Fruit fly (Drosophila melanogaster) whole organism, embryonic: ENCODE measurements around the gene CG10738.

Experiments used
- CG11085 ChIP-seq: fragments of 200-800 bp; sonication (Bioruptor generic); IDR thresholded peaks from 2 replicates; pipeline ENCODE4 v1.3.6; 2022; ENCODE audit warnings: missing biosample characterization, missing genetic modification characterization
- CG11504 ChIP-seq: fragments of 200-800 bp; sonication (Bioruptor generic); optimal IDR thresholded peaks from 3 replicates; lab custom pipeline; 2019; ENCODE audit warnings: missing biosample characterization, mild to moderate bottlenecking, missing genetic modification characterization, moderate library complexity
- CG12071 ChIP-seq: fragments of 200-800 bp; sonication (Bioruptor generic); optimal IDR thresholded peaks from 3 replicates; lab custom pipeline; 2018; ENCODE audit warnings: missing biosample characterization, mild to moderate bottlenecking, missing genetic modification characterization
- CG17359 ChIP-seq: fragments of 200-800 bp; sonication (Bioruptor generic); optimal IDR thresholded peaks from 3 replicates; lab custom pipeline; 2018; ENCODE audit warnings: missing biosample characterization, mild to moderate bottlenecking, missing genetic modification characterization, moderate library complexity
- CG18619 ChIP-seq: fragments of 200-800 bp; sonication (Bioruptor generic); optimal IDR thresholded peaks from 3 replicates; lab custom pipeline; 2017; ENCODE audit warnings: missing biosample characterization, mild to moderate bottlenecking, missing genetic modification characterization
- CG2120 ChIP-seq: fragments of 200-800 bp; sonication (Bioruptor generic); optimal IDR thresholded peaks from 3 replicates; lab custom pipeline; 2016; ENCODE audit warnings: missing biosample characterization, missing genetic modification characterization
- CG34224 ChIP-seq: fragments of 200-800 bp; sonication (Bioruptor generic); IDR thresholded peaks from 3 replicates; pipeline ENCODE4 v1.3.6; 2022; ENCODE audit warnings: missing biosample characterization, missing genetic modification characterization; ENCODE audit not compliant: partially characterized antibody
- CG3726 ChIP-seq: fragments of 200-800 bp; sonication (Bioruptor generic); IDR thresholded peaks from 3 replicates; pipeline ENCODE4, ENCODE4 v1.3.6; 2022; ENCODE audit warnings: missing biosample characterization, missing genetic modification characterization
- CG4282 ChIP-seq: fragments of 200-800 bp; sonication (Bioruptor generic); optimal IDR thresholded peaks from 2 replicates; lab custom pipeline; 2016; ENCODE audit warnings: missing biosample characterization, missing genetic modification characterization
- CG4328 ChIP-seq: fragments of 200-800 bp; sonication (Bioruptor generic); optimal IDR thresholded peaks from 3 replicates; lab custom pipeline; 2017; ENCODE audit warnings: missing biosample characterization, missing genetic modification reagents, missing genetic modification characterization
- CG4730 ChIP-seq: fragments of 200-800 bp; sonication (Bioruptor generic); IDR thresholded peaks from 2 replicates; pipeline ENCODE4 v1.3.6; 2022; ENCODE audit warnings: missing biosample characterization, missing genetic modification characterization
- CG4854 ChIP-seq: fragments of 200-800 bp; sonication (Bioruptor generic); optimal IDR thresholded peaks from 2 replicates; lab custom pipeline; 2016; ENCODE audit warnings: missing biosample characterization, missing genetic modification characterization, inconsistent platforms
- CG6689 ChIP-seq: fragments of 200-800 bp; sonication (Bioruptor generic); IDR thresholded peaks from 2 replicates; pipeline ENCODE4 v1.3.6; 2022; ENCODE audit warnings: missing biosample characterization, missing genetic modification characterization
- D ChIP-seq, 2 experiments: fragments of 200-800 bp in 1 of 2; fragments of >200 bp in 1 of 2; sonication (Bioruptor generic) in 1 of 2; optimal IDR thresholded peaks; 2 replicates in 1 of 2; 3 replicates in 1 of 2; lab custom pipeline; 2017; ENCODE audit warnings: mild to moderate bottlenecking in 1 of 2, missing biosample characterization in 1 of 2, missing genetic modification characterization in 1 of 2, missing genetic modification reagents in 1 of 2
- Dek ChIP-seq: fragments of 200-800 bp; sonication (Bioruptor generic); optimal IDR thresholded peaks from 3 replicates; lab custom pipeline; 2019; ENCODE audit warnings: missing biosample characterization, mild to moderate bottlenecking, missing genetic modification characterization, moderate library complexity
- Doc2 ChIP-seq: fragments of 200-800 bp; sonication (Bioruptor generic); IDR thresholded peaks from 2 replicates; pipeline ENCODE4 v1.3.6; 2022; ENCODE audit warnings: missing biosample characterization, missing genetic modification characterization
- Fer1 ChIP-seq: fragments of 200-800 bp; sonication (Bioruptor generic); optimal IDR thresholded peaks from 2 replicates; lab custom pipeline; 2017; ENCODE audit warnings: missing biosample characterization, mild to moderate bottlenecking, missing genetic modification characterization
- H2.0 ChIP-seq: fragments of 200-800 bp; sonication (Bioruptor generic); IDR thresholded peaks from 2 replicates; pipeline ENCODE4 v1.3.6; 2022; ENCODE audit warnings: missing biosample characterization, missing genetic modification characterization
- HLH3B ChIP-seq: fragments of 200-800 bp; sonication (Bioruptor generic); IDR thresholded peaks from 2 replicates; pipeline ENCODE4 v1.3.6; 2022; ENCODE audit warnings: missing biosample characterization, missing genetic modification characterization
- HLHmδ ChIP-seq: fragments of 200-800 bp; sonication (Bioruptor generic); optimal IDR thresholded peaks from 2 replicates; lab custom pipeline; 2018; ENCODE audit warnings: missing biosample characterization, mild to moderate bottlenecking, missing genetic modification characterization, moderate library complexity
- Hand ChIP-seq: fragments of 200-800 bp; sonication (Bioruptor generic); optimal IDR thresholded peaks from 2 replicates; lab custom pipeline; 2017; ENCODE audit warnings: mild to moderate bottlenecking, missing biosample characterization, missing genetic modification reagents, missing genetic modification characterization
- Hmx ChIP-seq: fragments of 200-800 bp; sonication (Bioruptor generic); optimal IDR thresholded peaks from 2 replicates; lab custom pipeline; 2016; ENCODE audit warnings: missing biosample characterization, missing genetic modification characterization
- Lpt ChIP-seq: fragments of >200 bp; optimal IDR thresholded peaks from 2 replicates; lab custom pipeline; 2018; ENCODE audit warnings: missing biosample characterization, missing genetic modification characterization
- NC2β ChIP-seq: fragments of 200-800 bp; sonication (Bioruptor generic); optimal IDR thresholded peaks from 2 replicates; lab custom pipeline; 2016; ENCODE audit warnings: missing biosample characterization, missing genetic modification characterization
- Nf-YA ChIP-seq: fragments of 200-800 bp; sonication (Bioruptor generic); IDR thresholded peaks from 2 replicates; pipeline ENCODE4 v1.3.6; 2022; ENCODE audit warnings: missing biosample characterization, missing genetic modification characterization
- Pdp1 ChIP-seq, 2 experiments: fragments of 200-800 bp; sonication (Bioruptor generic); optimal IDR thresholded peaks; 3 replicates each; lab custom pipeline; 2016; ENCODE audit warnings: missing biosample characterization in 2 of 2, missing genetic modification characterization in 2 of 2, mild to moderate bottlenecking in 1 of 2, moderate library complexity in 1 of 2
- Ssrp ChIP-seq: fragments of 200-800 bp; sonication (Bioruptor generic); optimal IDR thresholded peaks from 2 replicates; lab custom pipeline; 2018; ENCODE audit warnings: missing biosample characterization, mild to moderate bottlenecking, missing genetic modification characterization, moderate library complexity
- bab2 ChIP-seq: fragments of 200-800 bp; sonication (Bioruptor generic); optimal IDR thresholded peaks from 2 replicates; lab custom pipeline; 2016; ENCODE audit warnings: missing biosample characterization, missing genetic modification characterization
- chif ChIP-seq, 2 experiments: fragments of 200-800 bp; sonication (Bioruptor generic); optimal IDR thresholded peaks; 3 replicates each; lab custom pipeline; 2016; ENCODE audit warnings: missing biosample characterization in 2 of 2, missing genetic modification characterization in 2 of 2
- chn ChIP-seq: fragments of 200-800 bp; sonication (Bioruptor generic); optimal IDR thresholded peaks from 2 replicates; lab custom pipeline; 2016; ENCODE audit warnings: missing biosample characterization, missing genetic modification characterization
- cwo ChIP-seq: fragments of 200-800 bp; sonication (Bioruptor generic); optimal IDR thresholded peaks from 3 replicates; lab custom pipeline; 2017; ENCODE audit warnings: missing biosample characterization, missing genetic modification characterization, mild to moderate bottlenecking, moderate library complexity, missing genetic modification reagents
- da ChIP-seq: fragments of 200-800 bp; sonication (Bioruptor generic); optimal IDR thresholded peaks from 2 replicates; lab custom pipeline; 2016; ENCODE audit warnings: missing biosample characterization, missing genetic modification characterization
- dmrt11E ChIP-seq: fragments of 200-800 bp; sonication (Bioruptor generic); optimal IDR thresholded peaks from 3 replicates; lab custom pipeline; 2018; ENCODE audit warnings: missing biosample characterization, mild to moderate bottlenecking, missing genetic modification characterization, moderate library complexity
- gcm2 ChIP-seq: fragments of 200-800 bp; sonication (Bioruptor generic); optimal IDR thresholded peaks from 2 replicates; lab custom pipeline; 2016; ENCODE audit warnings: missing biosample characterization, missing genetic modification characterization
- gro ChIP-seq: fragments of 200-800 bp; sonication (Bioruptor generic); optimal IDR thresholded peaks from 2 replicates; lab custom pipeline; 2016; ENCODE audit warnings: missing biosample characterization, missing genetic modification characterization
- h ChIP-seq: fragments of >200 bp; optimal IDR thresholded peaks from 2 replicates; lab custom pipeline; 2017
- inv ChIP-seq: fragments of 200-800 bp; sonication (Bioruptor generic); IDR thresholded peaks from 2 replicates; pipeline ENCODE4 v1.3.6; 2022; ENCODE audit warnings: missing biosample characterization, missing genetic modification characterization; ENCODE audit not compliant: partially characterized antibody
- kah ChIP-seq: fragments of 200-800 bp; sonication (Bioruptor generic); optimal IDR thresholded peaks from 2 replicates; lab custom pipeline; 2018; ENCODE audit warnings: missing biosample characterization, mild to moderate bottlenecking, missing genetic modification characterization
- kay ChIP-seq: fragments of 200-800 bp; sonication (Bioruptor generic); optimal IDR thresholded peaks from 2 replicates; lab custom pipeline; 2016; ENCODE audit warnings: missing biosample characterization, missing genetic modification characterization
- psq ChIP-seq: fragments of 200-800 bp; sonication (Bioruptor generic); optimal IDR thresholded peaks from 2 replicates; lab custom pipeline; 2017; ENCODE audit warnings: missing biosample characterization, missing genetic modification characterization
- sd ChIP-seq: fragments of 200-800 bp; sonication (Bioruptor generic); optimal IDR thresholded peaks from 3 replicates; lab custom pipeline; 2018; ENCODE audit warnings: missing biosample characterization, mild to moderate bottlenecking, missing genetic modification characterization, moderate library complexity
- sens ChIP-seq: fragments of 200-800 bp; sonication (Bioruptor generic); peaks from one replicate; lab custom pipeline; 2016; ENCODE audit warnings: missing biosample characterization, missing genetic modification characterization
- sob ChIP-seq: fragments of 200-800 bp; sonication (Bioruptor generic); IDR thresholded peaks from 2 replicates; pipeline ENCODE4 v1.3.6; 2022; ENCODE audit warnings: missing biosample characterization, missing genetic modification characterization
- tap ChIP-seq: fragments of 200-800 bp; optimal IDR thresholded peaks from 3 replicates; lab custom pipeline; 2019; ENCODE audit warnings: missing biosample characterization, mild to moderate bottlenecking, missing genetic modification characterization, moderate library complexity
- twi ChIP-seq: fragments of 200-800 bp; optimal IDR thresholded peaks from 2 replicates; lab custom pipeline; 2019; ENCODE audit warnings: missing biosample characterization, mild to moderate bottlenecking, missing genetic modification characterization, moderate library complexity
- vnd ChIP-seq: fragments of 200-800 bp; sonication (Bioruptor generic); IDR thresholded peaks from 3 replicates; pipeline ENCODE4 v1.3.6; 2022; ENCODE audit warnings: missing biosample characterization, missing genetic modification characterization; ENCODE audit not compliant: partially characterized antibody
- wor ChIP-seq: fragments of 200-800 bp; sonication (Bioruptor generic); IDR thresholded peaks from 2 replicates; pipeline ENCODE4 v1.3.6; 2022; ENCODE audit warnings: missing biosample characterization, missing genetic modification characterization
- zen2 ChIP-seq: fragments of 200-800 bp; sonication (Bioruptor generic); IDR thresholded peaks from 3 replicates; pipeline ENCODE4 v1.3.6; 2022; ENCODE audit warnings: missing biosample characterization, missing genetic modification characterization; ENCODE audit not compliant: partially characterized antibody
- zfh2 ChIP-seq: fragments of 200-800 bp; sonication (Bioruptor generic); optimal IDR thresholded peaks from 2 replicates; lab custom pipeline; 2016; ENCODE audit warnings: missing biosample characterization, missing genetic modification characterization

The CG10738 gene

DNA sequence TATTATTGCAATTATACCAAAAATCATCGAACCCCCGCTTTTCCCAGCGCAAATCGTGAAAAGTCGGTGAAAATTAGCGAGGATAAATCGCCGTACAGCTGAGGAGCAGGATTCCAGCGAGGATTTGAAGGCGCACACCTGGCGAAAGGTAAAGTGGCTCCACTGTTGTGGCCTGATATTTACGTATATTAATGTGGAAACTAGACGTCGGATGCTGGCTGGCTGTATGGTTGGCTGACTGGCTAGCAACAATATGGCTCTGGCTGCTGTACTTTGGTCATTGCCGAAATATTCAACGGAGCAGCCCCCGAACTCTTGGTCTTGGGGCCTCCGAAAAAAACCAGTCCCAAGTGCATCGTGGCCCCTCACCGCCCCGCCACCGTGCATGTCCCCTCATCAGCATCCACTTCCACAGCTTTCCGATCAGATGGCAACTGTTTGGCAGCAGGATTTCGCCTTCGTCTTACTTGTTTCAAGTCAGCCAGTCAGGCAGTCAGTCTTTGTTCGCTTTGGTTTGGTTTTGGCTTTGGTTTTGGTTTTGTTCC, 36.4 kb downstream of the CG10738 start (continued):
- TF ChIP-seq CG4282 (GFP tag; lab: Kevin White, UChicago) (no peak), CG4328 (GFP tag; lab: Kevin White, UChicago) (no peak), HLH3B (no peak), twi (tag; lab: Kevin White, UChicago) (no peak), CG12071 (GFP tag; lab: Kevin White, UChicago) (peak; percentile 20), inv (GFP tag; lab: Robert Waterston, UW) (no peak), Hand (no peak), CG4854 (GFP tag; lab: Kevin White, UChicago) (no peak), Doc2 (GFP tag; lab: Robert Waterston, UW) (no peak), CG3726 (no peak), sob (GFP tag; lab: Robert Waterston, UW) (no peak; the same call in 1 of the 2 replicates), CG2120 (GFP tag; lab: Kevin White, UChicago) (no peak), NC2β (GFP tag; lab: Kevin White, UChicago) (no peak), Lpt (GFP tag; lab: Kevin White, UChicago) (no peak), dmrt11E (tag; lab: Kevin White, UChicago) (no peak), gro (GFP tag; lab: Kevin White, UChicago) (no peak), CG18619 (no peak), HLHmδ (GFP tag; lab: Kevin White, UChicago) (no peak), CG11085 (GFP tag; lab: Robert Waterston, UW) (no peak)

DNA sequence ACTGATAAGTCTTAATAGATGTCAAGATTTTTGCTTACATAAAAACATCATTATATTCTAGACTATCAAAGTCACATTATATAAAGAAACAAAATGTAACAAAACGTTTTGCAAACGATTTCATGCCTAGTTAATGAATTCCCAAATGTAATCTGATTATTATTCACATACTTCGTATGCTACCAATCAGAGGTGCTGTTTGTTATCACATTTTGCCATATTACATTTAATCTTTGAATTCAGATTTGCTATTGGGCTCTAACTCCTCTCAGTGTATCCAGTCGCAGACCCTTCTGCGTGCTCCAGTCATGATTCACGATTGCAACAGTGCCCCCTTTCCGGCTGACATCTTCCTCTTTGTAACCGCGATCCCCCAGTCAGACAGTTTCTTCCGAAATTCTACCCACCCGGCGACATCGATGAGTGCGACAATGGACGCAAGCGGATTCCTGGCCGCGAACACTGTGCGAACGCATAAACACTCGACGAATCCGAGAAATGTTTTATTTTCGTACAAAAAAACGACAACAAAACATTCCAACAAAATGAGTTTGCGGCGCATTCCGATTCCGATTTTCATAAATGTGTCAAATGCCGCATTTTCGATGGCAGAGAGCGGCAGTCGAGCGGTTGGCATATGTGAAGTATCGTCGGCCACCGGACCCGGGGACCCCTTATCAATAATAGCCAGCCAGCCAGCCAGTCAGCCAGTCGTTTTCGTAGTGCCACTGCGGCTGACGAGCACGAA, 37.7 kb downstream of the CG10738 start:
- TF ChIP-seq kay (GFP tag; lab: Kevin White, UChicago): peak; percentile 14
- TF ChIP-seq CG34224 (GFP tag; lab: Robert Waterston, UW): no peak
- no peak for TF ChIP-seq bab2 (GFP tag; lab: Kevin White, UChicago)
- no peak for TF ChIP-seq da (GFP tag; lab: Kevin White, UChicago)
- TF ChIP-seq sd (tag; lab: Kevin White, UChicago): peak; percentile 97
- no peak for TF ChIP-seq Nf-YA (GFP tag; lab: Robert Waterston, UW)
- TF ChIP-seq h: no peak
- peak; percentile 18 for TF ChIP-seq tap (tag; lab: Kevin White, UChicago)
- TF ChIP-seq Hmx (GFP tag; lab: Kevin White, UChicago): no peak
- TF ChIP-seq gcm2 (GFP tag; lab: Kevin White, UChicago): no peak
- TF ChIP-seq Fer1 (GFP tag; lab: Kevin White, UChicago): no peak
- TF ChIP-seq psq (GFP tag; lab: Kevin White, UChicago): no peak
- peak; percentile 12 for TF ChIP-seq CG17359 (tag; lab: Kevin White, UChicago)
- peak; percentile 36 for TF ChIP-seq sens
- TF ChIP-seq Ssrp (tag; lab: Kevin White, UChicago): no peak
- TF ChIP-seq vnd (GFP tag; lab: Robert Waterston, UW): no peak
- TF ChIP-seq wor (GFP tag; lab: Robert Waterston, UW): no peak
- no peak for TF ChIP-seq D (optimal IDR thresholded peaks at IDR 0.05; lab: Kevin White, UChicago)
- TF ChIP-seq D (GFP tag; optimal IDR thresholded peaks at IDR 0.05; lab: Kevin White, UChicago): no peak
- no peak for TF ChIP-seq Pdp1 (GFP tag; optimal IDR thresholded peaks at IDR 0.05; lab: Kevin White, UChicago)
- TF ChIP-seq CG4328 (GFP tag; lab: Kevin White, UChicago): no peak
- peak; percentile 44 for TF ChIP-seq CG11504 (tag; lab: Kevin White, UChicago)
- no peak for TF ChIP-seq CG4730 (GFP tag; lab: Robert Waterston, UW)
- TF ChIP-seq chif (GFP tag; optimal IDR thresholded peaks at IDR 0.05; lab: Kevin White, UChicago): peak in 1 of 2 experiments; percentile 4
- no peak for TF ChIP-seq zen2
- TF ChIP-seq cwo (GFP tag; lab: Kevin White, UChicago): no peak
- no peak for TF ChIP-seq Dek (tag; lab: Kevin White, UChicago)
- no peak for TF ChIP-seq CG6689 (GFP tag; lab: Robert Waterston, UW)
- no peak for TF ChIP-seq zfh2 (GFP tag; lab: Kevin White, UChicago)
- no peak for TF ChIP-seq kah
- 0 out of 2 replicates have a peak, but pooled peaks have one; percentile 3 for TF ChIP-seq H2.0 (GFP tag; lab: Robert Waterston, UW)
- TF ChIP-seq chn (GFP tag; lab: Kevin White, UChicago): no peak
